Fruit fly (Drosophila melanogaster): ENCODE data around the gene CtsB.
A peak's percentile ranks its signal among the peaks of the same experiment; 100 is the strongest.

CtsB gene

DNA sequence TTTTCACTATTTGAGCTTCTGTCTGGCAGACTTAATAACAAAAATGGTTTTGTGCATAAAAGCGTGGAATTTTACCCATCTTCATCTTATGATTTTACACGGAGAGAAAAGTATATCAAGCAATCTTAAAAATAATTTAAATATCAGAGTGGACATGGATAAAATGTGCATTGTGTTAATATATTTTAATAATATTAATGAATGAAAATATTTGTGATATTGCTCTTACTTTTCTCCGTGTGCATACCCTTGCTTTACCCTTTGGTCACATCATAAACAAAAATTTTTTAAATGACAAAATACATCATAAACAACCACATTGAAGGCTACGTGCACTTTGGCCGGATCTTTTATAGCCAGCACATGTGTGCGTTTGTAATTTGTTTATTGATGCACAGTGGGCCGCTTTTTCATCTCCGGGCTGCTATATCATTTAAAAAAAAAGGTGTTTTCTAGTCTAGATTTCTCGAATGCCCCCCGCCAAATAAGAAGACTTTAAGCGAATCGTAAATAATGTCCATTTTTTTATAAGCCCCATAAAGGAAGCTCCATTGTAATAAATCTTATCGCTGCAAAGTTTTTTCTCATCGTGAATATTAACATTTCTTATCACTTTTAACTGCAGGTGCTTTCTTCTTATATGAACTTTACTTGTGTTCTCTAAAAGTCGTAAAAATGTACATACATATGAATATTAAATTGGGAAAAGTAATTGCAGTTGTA is 17.4 kb downstream of the CtsB start (continued):
- TF ChIP-seq Blimp-1 (GFP tag; optimal IDR thresholded peaks at IDR 0.05) (peak; percentile 61), wek (GFP tag; optimal IDR thresholded peaks at IDR 0.05) (no peak), tx (GFP tag; optimal IDR thresholded peaks at IDR 0.05) (no peak), CG4360 (GFP tag; IDR thresholded peaks at IDR 0.05) (no peak), CG13894 (tag; optimal IDR thresholded peaks at IDR 0.05) (no peak), Sry-δ (GFP tag; optimal IDR thresholded peaks at IDR 0.05) (no peak), ems (GFP tag; optimal IDR thresholded peaks at IDR 0.05) (no peak), lmd (GFP tag; IDR thresholded peaks at IDR 0.05) (peak; percentile 21; the same call in 1 of the 2 replicates), sens (GFP tag) (peak; percentile 81), CG17612 (GFP tag; IDR thresholded peaks at IDR 0.05) (no peak), tgo (GFP tag; IDR thresholded peaks at IDR 0.05) (peak; percentile 56; the same call in 2 of the 3 replicates), Ssrp (tag; optimal IDR thresholded peaks at IDR 0.05) (peak; percentile 47), CG11695 (GFP tag; IDR thresholded peaks at IDR 0.05) (peak; percentile 57; the same call in 1 of the 3 replicates), toy (GFP tag; IDR thresholded peaks at IDR 0.05) (no peak), CG5953 (GFP tag; IDR thresholded peaks at IDR 0.05) (no peak), amos (GFP tag; IDR thresholded peaks at IDR 0.05; ENCODE audit: partially characterized antibody) (no peak), CG11456 (GFP tag; IDR thresholded peaks at IDR 0.05) (0 out of 3 replicates have a peak, but pooled peaks have one; percentile 38), CG2129 (GFP tag; IDR thresholded peaks at IDR 0.05; ENCODE audit: partially characterized antibody) (no peak), E2f1 (GFP tag; IDR thresholded peaks at IDR 0.05) (no peak), CG2712 (tag; optimal IDR thresholded peaks at IDR 0.05) (peak; percentile 66), Mes4 (GFP tag; optimal IDR thresholded peaks at IDR 0.05) (no peak), CG1233 (GFP tag; optimal IDR thresholded peaks at IDR 0.05) (peak; percentile 27), lola (GFP tag; optimal IDR thresholded peaks at IDR 0.05) (no peak), ken (GFP tag; IDR thresholded peaks at IDR 0.05) (0 out of 3 replicates have a peak, but pooled peaks have one; percentile 45), Nf-YA (GFP tag; IDR thresholded peaks at IDR 0.05) (0 out of 2 replicates have a peak, but pooled peaks have one; percentile 46), Hey (tag; optimal IDR thresholded peaks at IDR 0.05) (no peak), ewg (GFP tag; optimal IDR thresholded peaks at IDR 0.05) (peak; percentile 2), CG12299 (tag; optimal IDR thresholded peaks at IDR 0.05) (no peak), CG10543 (GFP tag; optimal IDR thresholded peaks at IDR 0.05) (no peak), slou (GFP tag; optimal IDR thresholded peaks at IDR 0.05) (no peak), CG34376 (GFP tag; optimal IDR thresholded peaks at IDR 0.05) (no peak), CG31441 (GFP tag; IDR thresholded peaks at IDR 0.05) (peak; percentile 44), D19A (tag; optimal IDR thresholded peaks at IDR 0.05) (peak; percentile 46), Oli (tag; optimal IDR thresholded peaks at IDR 0.05) (peak; percentile 38), Kr (GFP tag; optimal IDR thresholded peaks at IDR 0.05) (no peak), shn (GFP tag; optimal IDR thresholded peaks at IDR 0.05) (peak; percentile 8), CG18011 (GFP tag; optimal IDR thresholded peaks at IDR 0.05) (no peak), CG10274 (GFP tag; optimal IDR thresholded peaks at IDR 0.05) (no peak), CG14710 (tag; optimal IDR thresholded peaks at IDR 0.05) (peak; percentile 34), CG7839 (tag; optimal IDR thresholded peaks at IDR 0.05) (peak; percentile 64), CG9876 (GFP tag; optimal IDR thresholded peaks at IDR 0.05) (no peak), CG11085 (GFP tag; IDR thresholded peaks at IDR 0.05) (no peak), CG4730 (GFP tag; IDR thresholded peaks at IDR 0.05) (no peak), sqz (GFP tag; optimal IDR thresholded peaks at IDR 0.05) (peak; percentile 11), grau (tag; optimal IDR thresholded peaks at IDR 0.05) (peak; percentile 54), Hr39 (optimal IDR thresholded peaks at IDR 0.05) (no peak), CG33213 (GFP tag; optimal IDR thresholded peaks at IDR 0.05) (no peak), CG14014 (GFP tag; IDR thresholded peaks at IDR 0.05) (peak; percentile 61), ash1 (GFP tag; optimal IDR thresholded peaks at IDR 0.05) (no peak), sens-2 (GFP tag; IDR thresholded peaks at IDR 0.05) (no peak)
